Worm (Caenorhabditis elegans) whole organism, L1 larva: Measurements from ENCODE around the gene F18E3.13.

ENCODE experiments used
- C16A3.4 ChIP-seq: fragments of 150-350 bp; optimal IDR thresholded peaks from 2 replicates; lab custom pipeline; 2014; ENCODE audit warnings: missing biosample characterization, missing genetic modification characterization
- Y116A8C.19 ChIP-seq: sonication (generic microtip); optimal IDR thresholded peaks from 2 replicates; lab custom pipeline; 2016; ENCODE audit warnings: missing compliant biosample characterization, missing genetic modification characterization, borderline replicate concordance
- aha-1 ChIP-seq: fragments of 150-350 bp; optimal IDR thresholded peaks from 2 replicates; lab custom pipeline; 2014; ENCODE audit warnings: missing biosample characterization, missing genetic modification characterization
- aly-2 ChIP-seq: fragments of 150-350 bp; optimal IDR thresholded peaks from 2 replicates; lab custom pipeline; 2014; ENCODE audit warnings: missing biosample characterization, missing genetic modification characterization
- ceh-8 ChIP-seq: fragments of 200-800 bp; sonication (Bioruptor generic); optimal IDR thresholded peaks from 2 replicates; lab custom pipeline; 2018; ENCODE audit warnings: mild to moderate bottlenecking, missing genetic modification characterization, moderate library complexity, missing compliant biosample characterization
- dsc-1 ChIP-seq: sonication (generic microtip); optimal IDR thresholded peaks from 2 replicates; lab custom pipeline; 2016; ENCODE audit warnings: mild to moderate bottlenecking, missing genetic modification characterization, missing compliant biosample characterization
- efl-1 ChIP-seq, 4 experiments: fragments of 150-350 bp; optimal IDR thresholded peaks in 3 of 4; peaks in 1 of 4; 1 replicate in 1 of 4; 2 replicates in 3 of 4; lab custom pipeline; 2014; ENCODE audit warnings: missing biosample characterization in 2 of 4, missing genetic modification characterization in 2 of 4, missing genetic modification reagents in 2 of 4
- egl-27 ChIP-seq, 2 experiments: fragments of 150-350 bp in 1 of 2; sonication (generic microtip); optimal IDR thresholded peaks; 3 replicates each; lab custom pipeline; 2017 to 2018; ENCODE audit warnings: missing biosample characterization in 2 of 2, missing genetic modification characterization in 2 of 2, missing genetic modification reagents in 2 of 2
- elt-2 ChIP-seq: sonication (generic microtip); optimal IDR thresholded peaks from 2 replicates; lab custom pipeline; 2016; ENCODE audit warnings: missing genetic modification characterization, mild to moderate bottlenecking, inconsistent platforms, missing compliant biosample characterization, missing genetic modification reagents
- fkh-10 ChIP-seq: sonication (generic microtip); optimal IDR thresholded peaks from 2 replicates; lab custom pipeline; 2017; ENCODE audit warnings: missing biosample characterization, missing genetic modification reagents, missing genetic modification characterization
- fkh-8 ChIP-seq: sonication (generic microtip); optimal IDR thresholded peaks from 2 replicates; lab custom pipeline; 2016; ENCODE audit warnings: mild to moderate bottlenecking, missing genetic modification characterization, missing compliant biosample characterization
- hlh-4 ChIP-seq: sonication (generic microtip); optimal IDR thresholded peaks from 2 replicates; lab custom pipeline; 2016; ENCODE audit warnings: mild to moderate bottlenecking, missing genetic modification characterization, missing compliant biosample characterization
- isw-1 ChIP-seq: fragments of 200-800 bp; sonication (Bioruptor generic); IDR thresholded peaks from 2 replicates; pipeline ENCODE4 v1.3.6; 2022; ENCODE audit warnings: missing genetic modification characterization, missing compliant biosample characterization
- lin-13 ChIP-seq: fragments of 150-350 bp; optimal IDR thresholded peaks from 2 replicates; lab custom pipeline; 2014; ENCODE audit warnings: missing biosample characterization, missing genetic modification reagents, missing genetic modification characterization
- lin-35 ChIP-seq, 2 experiments: fragments of 150-350 bp; optimal IDR thresholded peaks; 2 replicates each; lab custom pipeline; 2014; ENCODE audit warnings: missing biosample characterization in 2 of 2, missing genetic modification characterization in 2 of 2, missing genetic modification reagents in 2 of 2
- lir-3 ChIP-seq: sonication (generic microtip); optimal IDR thresholded peaks from 2 replicates; lab custom pipeline; 2016; ENCODE audit warnings: mild to moderate bottlenecking, missing genetic modification characterization, moderate library complexity, missing compliant biosample characterization; ENCODE audit not compliant: poor library complexity
- nhr-12 ChIP-seq: sonication (generic microtip); optimal IDR thresholded peaks from 2 replicates; lab custom pipeline; 2017; ENCODE audit warnings: missing biosample characterization, missing genetic modification characterization
- nhr-19 ChIP-seq: fragments of 200-800 bp; sonication (Bioruptor generic); conservative IDR thresholded peaks from 2 replicates; pipeline ENCODE4 v1.3.6; 2022; ENCODE audit warnings: missing genetic modification characterization, missing compliant biosample characterization
- nhr-237 ChIP-seq: fragments of 150-350 bp; optimal IDR thresholded peaks from 2 replicates; lab custom pipeline; 2014; ENCODE audit warnings: missing biosample characterization, missing genetic modification characterization
- nhr-47 ChIP-seq: sonication (generic microtip); optimal IDR thresholded peaks from 2 replicates; lab custom pipeline; 2016; ENCODE audit warnings: mild to moderate bottlenecking, missing genetic modification characterization, moderate library complexity, missing compliant biosample characterization
- nhr-84 ChIP-seq: sonication (generic microtip); optimal IDR thresholded peaks from 2 replicates; lab custom pipeline; 2017; ENCODE audit warnings: missing biosample characterization, missing genetic modification characterization
- nhr-85 ChIP-seq: sonication (generic microtip); peaks from one replicate; lab custom pipeline; 2016; ENCODE audit warnings: missing genetic modification characterization, inconsistent platforms, missing compliant biosample characterization
- nhr-90 ChIP-seq: sonication (generic microtip); optimal IDR thresholded peaks from 2 replicates; lab custom pipeline; 2016; ENCODE audit warnings: mild to moderate bottlenecking, missing genetic modification characterization, missing compliant biosample characterization; ENCODE audit not compliant: poor library complexity
- pax-3 ChIP-seq: fragments of 200-800 bp; sonication (Bioruptor generic); optimal IDR thresholded peaks from 2 replicates; lab custom pipeline; 2018; ENCODE audit warnings: mild to moderate bottlenecking, missing genetic modification characterization, moderate library complexity, missing compliant biosample characterization
- pqm-1 ChIP-seq: sonication (generic microtip); optimal IDR thresholded peaks from 3 replicates; lab custom pipeline; 2017; ENCODE audit warnings: missing biosample characterization, missing genetic modification characterization
- rnt-1 ChIP-seq: sonication (generic microtip); optimal IDR thresholded peaks from 2 replicates; lab custom pipeline; 2016; ENCODE audit warnings: mild to moderate bottlenecking, missing genetic modification characterization, moderate library complexity, missing compliant biosample characterization
- skn-1 ChIP-seq: fragments of 150-350 bp; optimal IDR thresholded peaks from 2 replicates; lab custom pipeline; 2014; ENCODE audit warnings: missing biosample characterization, missing genetic modification characterization
- snpc-4 ChIP-seq: fragments of 150-350 bp; optimal IDR thresholded peaks from 2 replicates; lab custom pipeline; 2014; ENCODE audit warnings: missing biosample characterization, missing genetic modification characterization
- snu-23 ChIP-seq: sonication (generic microtip); optimal IDR thresholded peaks from 2 replicates; lab custom pipeline; 2016; ENCODE audit warnings: missing genetic modification characterization, missing compliant biosample characterization
- sox-4 ChIP-seq: sonication (generic microtip); optimal IDR thresholded peaks from 2 replicates; lab custom pipeline; 2016; ENCODE audit warnings: missing genetic modification characterization, missing compliant biosample characterization
- tlp-1 ChIP-seq: fragments of 150-350 bp; optimal IDR thresholded peaks from 2 replicates; lab custom pipeline; 2014; ENCODE audit warnings: missing biosample characterization, missing genetic modification characterization
- unc-86 ChIP-seq: sonication (generic microtip); optimal IDR thresholded peaks from 2 replicates; lab custom pipeline; 2016; ENCODE audit warnings: missing genetic modification characterization, missing compliant biosample characterization

The F18E3.13 gene

DNA sequence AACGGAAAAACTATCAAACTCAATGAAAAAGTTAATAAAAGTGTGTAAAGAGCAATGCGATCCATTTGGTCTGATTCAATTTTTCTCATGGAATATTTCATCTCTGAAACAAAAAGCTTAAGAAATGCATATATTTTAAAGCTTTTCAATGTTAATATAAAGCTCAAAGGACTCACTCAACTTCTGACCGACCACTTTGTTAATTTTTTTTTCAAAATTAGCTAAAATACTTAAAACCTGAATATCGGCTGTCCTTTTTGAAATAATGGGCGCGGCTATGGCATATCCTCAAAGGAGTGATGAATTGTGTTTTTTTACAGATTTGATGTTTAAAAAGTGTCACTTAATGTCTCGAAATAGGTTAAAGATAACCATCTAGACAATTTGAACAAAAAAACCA is 26.2 kb upstream of the F18E3.13 start, which contains the start of gene C02H6.1:
C02H6.1 (minus strand) TSS at position 101 of the 400 bp plus-strand sequence.
- no peak for TF ChIP-seq pqm-1 (tag; lab: Kevin White, UChicago)
- no peak for TF ChIP-seq nhr-47 (tag; lab: Kevin White, UChicago)
- no peak for TF ChIP-seq tlp-1 (tag; lab: Kevin White, UChicago)
- TF ChIP-seq skn-1 (tag; lab: Kevin White, UChicago): no peak
- no peak for TF ChIP-seq nhr-90 (tag; lab: Kevin White, UChicago)
- TF ChIP-seq lin-13 (GFP tag; lab: Kevin White, UChicago): no peak
- TF ChIP-seq elt-2 (tag; lab: Kevin White, UChicago): no peak
- no peak for TF ChIP-seq lir-3 (tag; lab: Kevin White, UChicago)
- no peak for TF ChIP-seq isw-1 (GFP tag; lab: Robert Waterston, UW)
- no peak for TF ChIP-seq nhr-84 (tag; lab: Kevin White, UChicago)
- no peak for TF ChIP-seq snpc-4 (tag; lab: Kevin White, UChicago)
- TF ChIP-seq hlh-4 (tag; lab: Kevin White, UChicago): no peak
- no peak for TF ChIP-seq nhr-19
- TF ChIP-seq nhr-237 (tag; lab: Kevin White, UChicago): no peak
- TF ChIP-seq aly-2 (tag; lab: Kevin White, UChicago): no peak
- TF ChIP-seq unc-86 (tag; lab: Kevin White, UChicago): no peak
- TF ChIP-seq, all 84 proteins: peak for 0

- TF ChIP-seq nhr-12 (no peak), Y116A8C.19 (tag; lab: Kevin White, UChicago) (no peak), elt-2 (tag; lab: Kevin White, UChicago) (peak; percentile 3), ceh-8 (GFP tag; lab: Kevin White, UChicago) (no peak), fkh-10 (no peak), rnt-1 (no peak), pax-3 (tag; lab: Kevin White, UChicago) (no peak), efl-1 (optimal IDR thresholded peaks at IDR 0.05; lab: Kevin White, UChicago) (no peak), efl-1 (GFP tag; optimal IDR thresholded peaks at IDR 0.05 in 1 of 2; lab: Kevin White, UChicago) (peak in 1 of 2 experiments; percentile 19), aha-1 (tag; lab: Kevin White, UChicago) (no peak), skn-1 (tag; lab: Kevin White, UChicago) (no peak), nhr-85 (tag; lab: Kevin White, UChicago) (no peak), snu-23 (no peak), egl-27 (tag; optimal IDR thresholded peaks at IDR 0.05; lab: Kevin White, UChicago) (no peak)
- TF ChIP-seq, all 84 proteins: peak for 2
These were observed 24.0 kb upstream of the F18E3.13 start, which contains the start of gene fbxa-105 for ce11 chrV:7391933-7392332. Gene fbxa-105, minus strand, starts transcription at chrV:7392029.

DNA sequence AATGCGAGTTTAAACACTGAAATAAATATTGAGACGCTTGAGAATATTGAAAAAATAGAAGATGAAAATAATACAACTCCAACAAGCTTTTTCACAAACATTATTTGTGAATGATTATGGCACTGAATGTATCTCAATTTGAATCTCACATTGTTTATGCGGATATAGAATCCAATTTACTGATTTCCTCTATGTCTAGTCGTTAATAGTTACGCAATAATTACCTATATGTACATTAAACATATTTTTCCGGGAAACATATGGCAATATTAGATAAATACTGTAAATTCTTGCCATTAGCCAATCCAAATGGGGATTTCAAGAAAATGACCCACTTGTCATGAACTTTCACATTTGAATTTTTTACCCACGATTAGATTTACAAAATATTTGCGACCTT is 20.6 kb upstream of the F18E3.13 start, which contains the start of gene srx-9:
srx-9 (minus strand) TSS at position 101 of the 400 bp plus-strand sequence.
- TF ChIP-seq rnt-1 (no peak), nhr-84 (tag; lab: Kevin White, UChicago) (no peak), C16A3.4 (tag; lab: Kevin White, UChicago) (no peak), lin-35 (GFP tag; optimal IDR thresholded peaks at IDR 0.05; lab: Kevin White, UChicago) (no peak), dsc-1 (tag; lab: Kevin White, UChicago) (no peak), pqm-1 (tag; lab: Kevin White, UChicago) (no peak)

DNA sequence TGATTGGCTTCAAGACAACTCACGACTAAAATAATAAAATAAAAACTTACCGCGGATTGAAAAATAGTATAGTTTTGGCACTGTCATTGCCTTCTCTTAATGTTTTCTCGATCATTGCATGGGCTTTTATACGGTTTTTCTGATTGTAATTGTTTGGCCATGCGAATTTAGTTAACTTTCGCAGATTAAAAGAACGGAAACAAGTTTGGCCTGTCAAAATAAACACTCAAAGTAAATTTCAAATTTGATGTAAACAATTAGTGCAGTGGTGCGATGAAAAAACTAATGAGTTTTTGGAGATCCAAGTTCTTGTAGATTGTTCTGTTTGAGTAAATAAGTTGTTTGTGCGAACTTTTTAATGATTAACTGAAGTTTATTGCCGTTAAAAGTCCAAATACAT is 16.8 kb upstream of the F18E3.13 start, which contains the start of gene gst-41:
gst-41 (minus strand) TSS at position 101 of the 400 bp plus-strand sequence.
- no peak for TF ChIP-seq nhr-85 (tag; lab: Kevin White, UChicago)
- TF ChIP-seq dsc-1 (tag; lab: Kevin White, UChicago): no peak
- no peak for TF ChIP-seq sox-4 (tag; lab: Kevin White, UChicago)
- TF ChIP-seq fkh-8 (tag; lab: Kevin White, UChicago): no peak
- TF ChIP-seq, all 84 proteins: peak for 0

ce11 chrV:7400095-7400494 is 15.9 kb upstream of the F18E3.13 start, which contains the start of gene cnc-9:
Gene cnc-9, minus strand, starts transcription at chrV:7400195.
- no peak for TF ChIP-seq tlp-1 (tag; lab: Kevin White, UChicago)
- no peak for TF ChIP-seq efl-1 (optimal IDR thresholded peaks at IDR 0.05; lab: Kevin White, UChicago)
- TF ChIP-seq efl-1 (GFP tag; optimal IDR thresholded peaks at IDR 0.05 in 1 of 2; lab: Kevin White, UChicago): peak in 1 of 2 experiments; percentile 4
